Worm (Caenorhabditis elegans) whole organism, late embryonic: Measurements from ENCODE around the gene wht-7.

Source experiments
- K02D7.2 ChIP-seq: sonication (generic microtip); optimal IDR thresholded peaks from 2 replicates; lab custom pipeline; 2017; ENCODE audit warnings: mild to moderate bottlenecking, missing genetic modification characterization, missing compliant biosample characterization
- K09A11.1 ChIP-seq: sonication (generic microtip); optimal IDR thresholded peaks from 2 replicates; lab custom pipeline; 2017; ENCODE audit warnings: antibody characterized with exemption, mild to moderate bottlenecking, missing genetic modification characterization, missing compliant biosample characterization; ENCODE audit not compliant: insufficient read depth
- T23F11.4 ChIP-seq: fragments of 200-800 bp; sonication (Bioruptor generic); optimal IDR thresholded peaks from 2 replicates; lab custom pipeline; 2018; ENCODE audit warnings: mild to moderate bottlenecking, missing genetic modification characterization, missing compliant biosample characterization
- ahr-1 ChIP-seq: sonication (generic microtip); optimal IDR thresholded peaks from 2 replicates; lab custom pipeline; 2016; ENCODE audit warnings: missing genetic modification characterization, missing compliant biosample characterization
- ama-1 ChIP-seq: fragments of 150-350 bp; optimal IDR thresholded peaks from 2 replicates; lab custom pipeline; 2014
- ceh-14 ChIP-seq: sonication (generic microtip); optimal IDR thresholded peaks from 2 replicates; lab custom pipeline; 2016; ENCODE audit warnings: missing genotype, missing genetic modification characterization, missing compliant biosample characterization
- ceh-19 ChIP-seq: fragments of 200-800 bp; sonication (Bioruptor generic); optimal IDR thresholded peaks from 2 replicates; lab custom pipeline; 2018; ENCODE audit warnings: mild to moderate bottlenecking, missing genetic modification characterization, missing compliant biosample characterization
- ceh-30 ChIP-seq: fragments of 150-350 bp; optimal IDR thresholded peaks from 2 replicates; lab custom pipeline; 2014; ENCODE audit warnings: missing biosample characterization, missing genetic modification characterization
- ceh-31 ChIP-seq: sonication (generic microtip); optimal IDR thresholded peaks from 2 replicates; lab custom pipeline; 2016; ENCODE audit warnings: missing genetic modification characterization, missing compliant biosample characterization
- ceh-48 ChIP-seq: sonication (generic microtip); optimal IDR thresholded peaks from 2 replicates; lab custom pipeline; 2016; ENCODE audit warnings: missing genetic modification characterization, inconsistent platforms, missing compliant biosample characterization
- ceh-9 ChIP-seq: sonication (generic microtip); optimal IDR thresholded peaks from 2 replicates; lab custom pipeline; 2016; ENCODE audit warnings: mild to moderate bottlenecking, missing genetic modification characterization, inconsistent platforms, missing compliant biosample characterization
- che-1 ChIP-seq: sonication (generic microtip); optimal IDR thresholded peaks from 2 replicates; lab custom pipeline; 2016; ENCODE audit warnings: mild to moderate bottlenecking, missing genetic modification characterization, missing compliant biosample characterization
- dmd-4 ChIP-seq: sonication (generic microtip); optimal IDR thresholded peaks from 2 replicates; lab custom pipeline; 2016; ENCODE audit warnings: borderline replicate concordance, missing genetic modification characterization, missing compliant biosample characterization
- elt-4 ChIP-seq: sonication (generic microtip); optimal IDR thresholded peaks from 2 replicates; lab custom pipeline; 2016; ENCODE audit warnings: missing genetic modification characterization, missing compliant biosample characterization
- ets-4 ChIP-seq: sonication (generic microtip); optimal IDR thresholded peaks from 2 replicates; lab custom pipeline; 2016; ENCODE audit warnings: missing genetic modification characterization, missing compliant biosample characterization
- eyg-1 ChIP-seq: sonication (generic microtip); optimal IDR thresholded peaks from 2 replicates; lab custom pipeline; 2016; ENCODE audit warnings: missing genotype, missing genetic modification characterization, missing compliant biosample characterization
- fax-1 ChIP-seq: sonication (generic microtip); optimal IDR thresholded peaks from 2 replicates; lab custom pipeline; 2016; ENCODE audit warnings: missing genotype, missing genetic modification characterization, missing compliant biosample characterization
- fkh-6 ChIP-seq: sonication (generic microtip); optimal IDR thresholded peaks from 2 replicates; lab custom pipeline; 2016; ENCODE audit warnings: missing genetic modification characterization, missing compliant biosample characterization
- gmeb-2 ChIP-seq: sonication (generic microtip); optimal IDR thresholded peaks from 2 replicates; lab custom pipeline; 2016; ENCODE audit warnings: missing genetic modification characterization, inconsistent platforms, missing compliant biosample characterization
- hlh-15 ChIP-seq: sonication (generic microtip); optimal IDR thresholded peaks from 2 replicates; lab custom pipeline; 2016; ENCODE audit warnings: missing genetic modification characterization, missing compliant biosample characterization
- hlh-8 ChIP-seq: sonication (generic microtip); optimal IDR thresholded peaks from 2 replicates; lab custom pipeline; 2016; ENCODE audit warnings: missing genotype, missing genetic modification characterization, missing compliant biosample characterization
- lin-11 ChIP-seq: fragments of 200-800 bp; sonication (Bioruptor generic); optimal IDR thresholded peaks from 2 replicates; lab custom pipeline; 2018; ENCODE audit warnings: mild to moderate bottlenecking, missing genetic modification characterization, missing compliant biosample characterization
- madf-2 ChIP-seq: sonication (generic microtip); optimal IDR thresholded peaks from 2 replicates; lab custom pipeline; 2017; ENCODE audit warnings: missing genetic modification characterization, missing compliant biosample characterization
- nfya-1 ChIP-seq: sonication (generic microtip); optimal IDR thresholded peaks from 2 replicates; lab custom pipeline; 2017; ENCODE audit warnings: missing genetic modification characterization, mild to moderate bottlenecking, missing compliant biosample characterization, antibody characterized with exemption, moderate library complexity
- npax-4 ChIP-seq: sonication (generic microtip); optimal IDR thresholded peaks from 2 replicates; lab custom pipeline; 2016; ENCODE audit warnings: missing genetic modification characterization, missing compliant biosample characterization
- pat-9 ChIP-seq: fragments of 200-800 bp; sonication (Bioruptor generic); optimal IDR thresholded peaks from 2 replicates; lab custom pipeline; 2018; ENCODE audit warnings: mild to moderate bottlenecking, missing genetic modification characterization, moderate library complexity, missing compliant biosample characterization
- pqm-1 ChIP-seq: sonication (generic microtip); optimal IDR thresholded peaks from 2 replicates; lab custom pipeline; 2016; ENCODE audit warnings: missing genetic modification characterization, missing compliant biosample characterization
- syd-9 ChIP-seq: sonication (generic microtip); optimal IDR thresholded peaks from 2 replicates; lab custom pipeline; 2016; ENCODE audit warnings: mild to moderate bottlenecking, missing genetic modification characterization, moderate library complexity, missing compliant biosample characterization
- unc-3 ChIP-seq, 2 experiments: fragments of 200-800 bp in 1 of 2; sonication (Bioruptor generic) in 1 of 2; sonication (generic microtip) in 1 of 2; conservative IDR thresholded peaks in 1 of 2; optimal IDR thresholded peaks in 1 of 2; 2 replicates each; pipeline versions ENCODE4 v1.3.6 to Lab custom; 2016 to 2022; ENCODE audit warnings: missing compliant biosample characterization in 2 of 2, missing genetic modification characterization in 2 of 2, missing genetic modification reagents in 1 of 2
- unc-42 ChIP-seq: sonication (generic microtip); optimal IDR thresholded peaks from 2 replicates; lab custom pipeline; 2016; ENCODE audit warnings: missing genotype, missing genetic modification characterization, missing compliant biosample characterization
- unc-86 ChIP-seq: sonication (generic microtip); optimal IDR thresholded peaks from 2 replicates; lab custom pipeline; 2016; ENCODE audit warnings: missing genetic modification characterization, missing compliant biosample characterization
- ztf-16 ChIP-seq: sonication (generic microtip); optimal IDR thresholded peaks from 2 replicates; lab custom pipeline; 2017; ENCODE audit warnings: missing genetic modification characterization, missing compliant biosample characterization

wht-7 gene

ce11 chrIII:6110187-6110586 is 39.2 kb downstream of the wht-7 start:
- no peak for TF ChIP-seq lin-11 (tag; lab: Kevin White, UChicago)
- no peak for TF ChIP-seq ama-1 (lab: Kevin White, UChicago)
- peak; percentile 54 for TF ChIP-seq unc-42 (tag; lab: Kevin White, UChicago)
- no peak for TF ChIP-seq ceh-9 (tag; lab: Kevin White, UChicago)

DNA sequence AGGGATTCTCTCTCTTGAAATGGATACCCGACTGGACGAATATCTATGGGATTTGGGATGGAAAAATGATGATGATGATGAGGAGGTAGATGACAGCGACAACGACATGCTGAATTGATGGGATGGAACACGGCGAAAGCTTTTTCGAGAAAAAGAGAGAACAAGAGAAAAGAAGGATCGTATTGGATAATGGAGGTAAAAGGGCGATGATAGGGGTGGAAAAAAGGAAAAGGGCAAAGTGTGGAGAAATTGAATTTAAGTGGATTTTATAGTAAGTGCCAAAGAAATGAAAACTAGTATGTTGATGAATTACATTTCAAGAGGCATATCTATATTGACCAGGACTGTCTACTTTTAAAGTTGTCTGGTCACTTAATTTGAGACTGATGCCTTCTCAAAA is 43.5 kb downstream of the wht-7 start:
- no peak for TF ChIP-seq unc-3 (GFP tag; conservative IDR thresholded peaks at IDR 0.05; lab: Robert Waterston, UW)
- TF ChIP-seq unc-3 (tag; optimal IDR thresholded peaks at IDR 0.05; lab: Kevin White, UChicago): no peak
- TF ChIP-seq ceh-14 (tag; lab: Kevin White, UChicago): no peak
- TF ChIP-seq dmd-4 (tag; lab: Kevin White, UChicago): no peak
- TF ChIP-seq hlh-8 (tag; lab: Kevin White, UChicago): no peak
- no peak for TF ChIP-seq K02D7.2 (tag; lab: Kevin White, UChicago)
- no peak for TF ChIP-seq elt-4 (tag; lab: Kevin White, UChicago)
- no peak for TF ChIP-seq ceh-30 (tag; lab: Kevin White, UChicago)
- TF ChIP-seq ztf-16 (tag; lab: Kevin White, UChicago): no peak
- no peak for TF ChIP-seq eyg-1 (tag; lab: Kevin White, UChicago)
- TF ChIP-seq fax-1 (tag; lab: Kevin White, UChicago): no peak
- TF ChIP-seq unc-42 (tag; lab: Kevin White, UChicago): no peak
- TF ChIP-seq, all 69 proteins: peak for 0

ce11 chrIII:6102762-6103161 is 46.6 kb downstream of the wht-7 start, which contains the start of gene C05D10.4:
Gene C05D10.4 (minus strand): TSS chrIII:6102862.
- TF ChIP-seq che-1 (no peak), pqm-1 (tag; lab: Kevin White, UChicago) (no peak), ceh-31 (no peak), fkh-6 (tag; lab: Kevin White, UChicago) (no peak), unc-86 (no peak), ztf-16 (tag; lab: Kevin White, UChicago) (no peak), K09A11.1 (tag; lab: Kevin White, UChicago) (no peak), ceh-19 (GFP tag; lab: Kevin White, UChicago) (no peak), madf-2 (tag; lab: Kevin White, UChicago) (no peak), ets-4 (tag; lab: Kevin White, UChicago) (no peak), elt-4 (tag; lab: Kevin White, UChicago) (no peak)

DNA sequence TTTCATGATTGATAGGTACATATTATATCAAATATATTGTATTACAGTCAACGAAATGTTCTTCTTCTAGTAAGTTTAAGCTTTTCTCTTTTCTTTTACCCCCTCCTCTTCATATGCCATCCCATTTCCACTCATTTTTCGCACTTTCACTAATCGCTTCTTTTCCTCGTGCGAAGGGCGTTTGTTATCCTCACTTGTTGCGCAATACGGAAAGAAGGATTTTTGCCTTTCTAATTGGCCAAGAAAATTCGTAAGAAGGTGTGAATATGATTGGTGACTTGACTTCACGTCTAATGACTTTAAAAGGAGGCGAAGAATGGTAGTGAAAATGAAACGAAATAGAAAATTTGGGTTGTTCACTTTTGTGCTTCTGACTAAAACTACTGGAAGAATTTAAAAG is 53.7 kb downstream of the wht-7 start:
- no peak for TF ChIP-seq gmeb-2
- no peak for TF ChIP-seq nfya-1 (tag; lab: Kevin White, UChicago)
- TF ChIP-seq ahr-1 (tag; lab: Kevin White, UChicago): no peak
- no peak for TF ChIP-seq hlh-15 (tag; lab: Kevin White, UChicago)
- no peak for TF ChIP-seq K02D7.2 (tag; lab: Kevin White, UChicago)
- no peak for TF ChIP-seq ceh-48 (tag; lab: Kevin White, UChicago)
- TF ChIP-seq ama-1 (lab: Kevin White, UChicago): no peak
- no peak for TF ChIP-seq pat-9 (tag; lab: Kevin White, UChicago)
- TF ChIP-seq madf-2 (tag; lab: Kevin White, UChicago): no peak
- TF ChIP-seq syd-9 (tag; lab: Kevin White, UChicago): no peak
- no peak for TF ChIP-seq npax-4 (tag; lab: Kevin White, UChicago)
- TF ChIP-seq T23F11.4: no peak
- no peak for TF ChIP-seq unc-86
